Worm (Caenorhabditis elegans): ENCODE results near the gene sec-10.
A peak's percentile ranks its signal among the peaks of the same experiment; 100 is the strongest.

The sec-10 gene

ce11 chrIV:7782292-7782691 lies at the start of gene sec-10:
sec-10 (minus strand) TSS chrIV:7782499.
- no peak for TF ChIP-seq lin-32 (GFP tag; optimal IDR thresholded peaks at IDR 0.05)
- TF ChIP-seq ceh-43 (GFP tag; optimal IDR thresholded peaks at IDR 0.05), result no peak
- no peak for TF ChIP-seq pha-4 (tag; optimal IDR thresholded peaks at IDR 0.05)
- TF ChIP-seq ces-1 (GFP tag; optimal IDR thresholded peaks at IDR 0.05), result no peak
- no peak for TF ChIP-seq sem-2 (GFP tag; optimal IDR thresholded peaks at IDR 0.05)
- no peak for TF ChIP-seq ham-2 (GFP tag; optimal IDR thresholded peaks at IDR 0.05)
- no peak for TF ChIP-seq elt-3 (tag; optimal IDR thresholded peaks at IDR 0.05)
- TF ChIP-seq mab-5 (tag; optimal IDR thresholded peaks at IDR 0.05), result no peak
- no peak for TF ChIP-seq zip-8 (tag; optimal IDR thresholded peaks at IDR 0.05)
- no peak for TF ChIP-seq unc-62 (GFP tag; optimal IDR thresholded peaks at IDR 0.05)
- no peak for TF ChIP-seq hlh-1 (tag; optimal IDR thresholded peaks at IDR 0.05)
- TF ChIP-seq tbx-8 (GFP tag; optimal IDR thresholded peaks at IDR 0.05), result no peak
- no peak for TF ChIP-seq ceh-39 (tag; optimal IDR thresholded peaks at IDR 0.05)
- no peak for TF ChIP-seq lin-13 (tag; optimal IDR thresholded peaks at IDR 0.05)

- TF ChIP-seq ces-1 (GFP tag; optimal IDR thresholded peaks at IDR 0.05) (peak; percentile 8), unc-39 (tag; optimal IDR thresholded peaks at IDR 0.05) (no peak)
Observed at ce11 chrIV:7830151-7830550, 47.9 kb upstream of the sec-10 start, which contains the start of gene mvb-12. mvb-12 (plus strand) TSS chrIV:7830525.

ce11 chrIV:7829275-7829938 lies 47.1 kb upstream of the sec-10 start, which contains the start of gene C06A6.4:
C06A6.4 (minus strand) TSS chrIV:7829298.
- TF ChIP-seq tbx-8 (GFP tag; optimal IDR thresholded peaks at IDR 0.05) (no peak), snpc-4 (tag; optimal IDR thresholded peaks at IDR 0.05) (no peak), ceh-39 (tag; optimal IDR thresholded peaks at IDR 0.05) (no peak), lin-32 (GFP tag; optimal IDR thresholded peaks at IDR 0.05) (no peak), cnd-1 (tag; optimal IDR thresholded peaks at IDR 0.05) (no peak)

- TF ChIP-seq unc-39 (tag; optimal IDR thresholded peaks at IDR 0.05) (no peak), nhr-76 (tag; optimal IDR thresholded peaks at IDR 0.05) (no peak), flh-1 (GFP tag; optimal IDR thresholded peaks at IDR 0.05) (no peak), ceh-43 (GFP tag; optimal IDR thresholded peaks at IDR 0.05) (no peak), hlh-1 (tag; optimal IDR thresholded peaks at IDR 0.05) (no peak), snpc-4 (tag; optimal IDR thresholded peaks at IDR 0.05) (no peak), ceh-83 (GFP tag; optimal IDR thresholded peaks at IDR 0.05) (no peak), lsy-2 (tag; optimal IDR thresholded peaks at IDR 0.05) (no peak), bed-3 (GFP tag; optimal IDR thresholded peaks at IDR 0.05) (no peak), blmp-1 (tag; optimal IDR thresholded peaks at IDR 0.05) (no peak), ces-1 (GFP tag; optimal IDR thresholded peaks at IDR 0.05) (no peak), nhr-12 (tag; optimal IDR thresholded peaks at IDR 0.05) (no peak), pha-4 (tag; optimal IDR thresholded peaks at IDR 0.05) (no peak), ceh-39 (tag; optimal IDR thresholded peaks at IDR 0.05) (no peak), cnd-1 (tag; optimal IDR thresholded peaks at IDR 0.05) (no peak), elt-3 (tag; optimal IDR thresholded peaks at IDR 0.05) (no peak), mls-2 (tag; optimal IDR thresholded peaks at IDR 0.05) (no peak), nhr-2 (tag; optimal IDR thresholded peaks at IDR 0.05) (no peak), mab-5 (tag; optimal IDR thresholded peaks at IDR 0.05) (no peak)
Observed at ce11 chrIV:7824649-7825048, 42.4 kb upstream of the sec-10 start.

- TF ChIP-seq hlh-1 (tag; optimal IDR thresholded peaks at IDR 0.05), result no peak
- TF ChIP-seq nhr-76 (tag; optimal IDR thresholded peaks at IDR 0.05), result no peak
- TF ChIP-seq tbx-8 (GFP tag; optimal IDR thresholded peaks at IDR 0.05), result no peak
- no peak for TF ChIP-seq unc-62 (GFP tag; optimal IDR thresholded peaks at IDR 0.05)
- no peak for TF ChIP-seq zip-8 (tag; optimal IDR thresholded peaks at IDR 0.05)
Observed at ce11 chrIV:7822524-7822923, 40.2 kb upstream of the sec-10 start, which contains the start of gene T14A8.2. T14A8.2 (minus strand) TSS chrIV:7822624.

ce11 chrIV:7817852-7818251 lies 35.6 kb upstream of the sec-10 start, which contains the start of gene ric-3:
ric-3 (plus strand) TSS chrIV:7818251.
- TF ChIP-seq unc-120 (tag; optimal IDR thresholded peaks at IDR 0.05; ENCODE audit: poor library complexity, severe bottlenecking), result peak; percentile 72
- TF ChIP-seq cnd-1 (tag; optimal IDR thresholded peaks at IDR 0.05), result no peak
- peak; percentile 60 for TF ChIP-seq hlh-1 (tag; optimal IDR thresholded peaks at IDR 0.05)
- TF ChIP-seq mep-1 (tag; optimal IDR thresholded peaks at IDR 0.05), result peak; percentile 29
- no peak for TF ChIP-seq nhr-28 (tag; optimal IDR thresholded peaks at IDR 0.05)
- peak; percentile 84 for TF ChIP-seq ces-1 (GFP tag; optimal IDR thresholded peaks at IDR 0.05)
- peak; percentile 60 for TF ChIP-seq unc-62 (GFP tag; optimal IDR thresholded peaks at IDR 0.05)
- no peak for TF ChIP-seq ztf-11 (tag; optimal IDR thresholded peaks at IDR 0.05)
- peak; percentile 9 for TF ChIP-seq elt-3 (tag; optimal IDR thresholded peaks at IDR 0.05)
- peak; percentile 6 for TF ChIP-seq ham-2 (GFP tag; optimal IDR thresholded peaks at IDR 0.05)

Data from whole organism, mixed stage, embryonic.